Worm (Caenorhabditis elegans) whole organism, L4/young adult: Measurements from ENCODE around the gene Y75B8A.18.

Experiments used
- W03F9.2 ChIP-seq: fragments of 150-350 bp; optimal IDR thresholded peaks from 2 replicates; lab custom pipeline; 2014; ENCODE audit warnings: missing biosample characterization, missing genetic modification characterization
- dao-5 ChIP-seq: sonication (generic microtip); optimal IDR thresholded peaks from 2 replicates; lab custom pipeline; 2016; ENCODE audit warnings: missing genotype, missing genetic modification characterization, moderate library complexity, missing compliant biosample characterization
- him-1 ChIP-seq: sonication (generic microtip); optimal IDR thresholded peaks from 2 replicates; lab custom pipeline; 2016; ENCODE audit warnings: missing genotype, missing genetic modification reagents, missing genetic modification characterization, missing compliant biosample characterization

DNA sequence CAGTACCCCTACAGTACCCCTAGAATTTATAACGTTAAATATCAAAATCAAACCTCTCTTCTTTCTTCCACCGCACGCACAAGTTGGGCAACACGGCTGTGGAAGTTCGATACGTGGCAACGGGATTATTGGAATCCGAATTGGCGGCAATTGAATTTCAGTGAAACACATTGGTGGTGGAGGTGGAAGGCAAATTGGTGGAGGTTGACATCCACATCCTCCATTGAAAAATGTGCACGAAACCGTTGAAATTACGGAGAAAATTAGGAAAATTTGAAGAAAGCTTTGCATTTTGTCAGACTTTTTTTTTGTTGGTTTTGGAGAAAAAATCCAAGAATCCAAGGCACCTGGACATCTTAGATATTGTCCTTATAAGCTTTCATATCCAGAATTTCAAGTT, 9.3 kb upstream of the Y75B8A.18 start:
- TF ChIP-seq dao-5 (tag; lab: Kevin White, UChicago) (no peak), him-1 (no peak), W03F9.2 (tag; lab: Kevin White, UChicago) (no peak)
